Worm (Caenorhabditis elegans) whole organism, young adult: Measurements from ENCODE around the gene idpp-2.

Experiments
- Y95B8A.8 ChIP-seq: fragments of 200-800 bp; sonication (Bioruptor generic); IDR thresholded peaks from 2 replicates; pipeline ENCODE4 v1.3.6; 2022; ENCODE audit warnings: missing genetic modification reagents, missing genetic modification characterization, missing compliant biosample characterization
- ama-1 ChIP-seq, 3 experiments: fragments of 150-350 bp in 1 of 3; sonication (generic microtip) in 2 of 3; optimal IDR thresholded peaks; 2 replicates each; lab custom pipeline; 2014 to 2018; ENCODE audit warnings: missing biosample characterization in 2 of 3, missing genetic modification characterization in 2 of 3, missing genetic modification reagents in 2 of 3
- aptf-3 ChIP-seq: fragments of 200-800 bp; sonication (Bioruptor generic); IDR thresholded peaks from 2 replicates; pipeline ENCODE4 v1.3.6; 2022; ENCODE audit warnings: missing genetic modification characterization, missing compliant biosample characterization
- hmg-20 ChIP-seq: fragments of 200-800 bp; sonication (Bioruptor generic); IDR thresholded peaks from 2 replicates; pipeline ENCODE4 v1.3.6; 2022; ENCODE audit warnings: missing genetic modification reagents, missing genetic modification characterization, missing compliant biosample characterization

ce11 chrV:29823-30222 lies 28.4 kb downstream of the idpp-2 start:
- no peak for TF ChIP-seq aptf-3
- TF ChIP-seq hmg-20: no peak
- TF ChIP-seq Y95B8A.8 (GFP tag; lab: Robert Waterston, UW): no peak
- no peak for TF ChIP-seq ama-1 (optimal IDR thresholded peaks at IDR 0.05; lab: Kevin White, UChicago)
- TF ChIP-seq ama-1 (GFP tag; optimal IDR thresholded peaks at IDR 0.05; lab: Kevin White, UChicago): no peak
